Fruit fly (Drosophila melanogaster): Measurements from ENCODE around the gene CG14907.

Gene CG14907

DNA sequence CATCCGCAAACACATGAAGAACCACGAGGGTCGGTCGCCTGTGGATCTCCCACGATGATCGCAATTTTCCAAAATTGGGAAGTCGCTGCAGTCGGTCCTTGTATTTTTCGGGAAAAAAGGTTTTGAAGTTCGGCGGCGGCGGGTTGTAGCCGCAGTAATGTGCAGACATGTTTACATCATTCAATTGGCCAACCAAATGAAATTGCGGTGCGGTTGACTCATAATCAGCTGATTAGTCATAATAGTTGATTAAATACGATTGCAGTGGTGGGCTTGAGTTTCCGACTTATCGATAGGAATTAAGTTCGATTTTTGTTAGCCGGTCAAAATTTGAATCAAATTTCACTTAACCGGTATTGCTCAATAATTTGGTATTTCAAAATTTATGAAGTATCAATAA lies at the start of gene CG14907:
CG14907 (minus strand) TSS at position 229 of the 400 bp plus-strand sequence.
- peak; percentile 37 for TF ChIP-seq CG17801 (GFP tag; optimal IDR thresholded peaks at IDR 0.05; ENCODE audit: partially characterized antibody)

DNA sequence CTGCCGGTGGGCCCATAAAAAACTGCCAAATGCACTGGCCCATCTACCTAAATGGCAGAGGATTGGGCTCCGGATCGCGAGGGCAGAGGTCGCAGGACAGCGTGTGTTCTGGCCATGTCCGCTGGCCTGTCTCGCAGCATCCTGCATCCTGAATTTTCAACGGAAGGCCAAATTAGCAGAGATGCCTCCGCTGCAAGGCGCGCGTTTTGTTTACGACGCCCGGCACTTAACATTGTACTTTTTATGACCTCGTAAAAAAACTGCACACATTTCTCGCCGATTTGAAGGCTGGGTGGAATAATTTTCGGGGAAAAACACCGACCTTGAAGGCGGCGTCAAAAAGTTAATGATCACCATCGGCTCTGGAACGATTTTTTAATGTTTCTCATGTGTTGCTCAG lies 48.8 kb upstream of the CG14907 start:
- TF ChIP-seq CG17801 (GFP tag; optimal IDR thresholded peaks at IDR 0.05; ENCODE audit: partially characterized antibody) = no peak

DNA sequence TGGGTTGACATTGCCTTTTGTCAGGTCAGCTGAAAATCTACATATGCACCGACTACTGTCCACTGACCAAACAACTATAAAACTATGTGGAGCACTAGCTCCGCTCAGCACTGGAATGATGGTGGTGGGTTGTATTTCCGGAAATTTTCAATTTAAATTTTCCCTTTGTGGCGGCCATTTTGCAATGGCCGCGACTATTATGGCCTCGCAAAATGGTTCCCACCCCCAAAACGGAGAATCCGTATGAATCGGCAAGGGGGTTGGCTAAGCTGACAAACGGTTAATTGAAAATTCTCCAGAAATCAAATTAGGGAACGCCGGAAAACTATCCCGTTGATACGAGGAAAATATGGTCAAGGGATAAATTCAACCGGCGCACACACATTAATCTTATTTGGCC lies 30.8 kb upstream of the CG14907 start:
- no peak for TF ChIP-seq CG17801 (GFP tag; optimal IDR thresholded peaks at IDR 0.05; ENCODE audit: partially characterized antibody)

DNA sequence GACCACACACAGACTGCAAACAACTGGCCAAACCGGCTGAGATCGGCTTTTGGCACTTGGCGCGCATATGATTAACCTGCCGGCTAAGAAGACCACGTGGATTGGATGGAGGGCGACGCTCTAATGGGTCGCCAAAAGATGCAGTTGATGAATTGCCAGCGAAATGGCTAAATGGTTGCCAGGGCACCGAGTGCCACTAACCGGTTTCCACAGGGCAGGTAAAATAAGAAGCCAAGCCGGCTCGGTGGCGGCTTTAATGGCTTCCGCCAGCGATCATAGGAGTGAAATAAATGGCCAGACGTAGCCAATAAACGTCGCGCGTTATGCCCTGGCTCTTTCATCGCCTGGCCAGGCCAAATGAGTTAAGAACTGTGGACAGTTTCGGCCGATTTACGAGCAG lies 25.8 kb upstream of the CG14907 start:
- TF ChIP-seq CG17801 (GFP tag; optimal IDR thresholded peaks at IDR 0.05; ENCODE audit: partially characterized antibody) = no peak

DNA sequence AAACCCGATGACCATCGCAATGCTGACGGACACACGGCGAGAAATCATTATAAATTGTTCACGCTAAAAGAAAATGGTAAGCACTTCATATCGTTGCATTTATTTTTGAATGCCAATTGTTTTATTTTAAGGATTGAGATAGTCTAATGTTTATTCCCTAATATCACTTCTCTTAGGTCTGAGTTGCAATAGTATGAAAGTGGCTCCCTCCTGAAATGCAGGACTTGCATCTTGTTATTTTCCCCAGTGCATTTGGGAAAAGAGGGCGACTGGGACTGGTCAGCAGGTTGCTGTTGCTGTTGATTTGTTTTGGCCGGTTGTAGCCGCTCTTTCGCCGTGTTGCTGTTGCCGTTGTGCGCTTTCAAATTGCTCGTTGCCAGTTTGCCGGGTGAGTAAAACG lies 24.4 kb upstream of the CG14907 start:
- no peak for TF ChIP-seq CG17801 (GFP tag; optimal IDR thresholded peaks at IDR 0.05; ENCODE audit: partially characterized antibody)

DNA sequence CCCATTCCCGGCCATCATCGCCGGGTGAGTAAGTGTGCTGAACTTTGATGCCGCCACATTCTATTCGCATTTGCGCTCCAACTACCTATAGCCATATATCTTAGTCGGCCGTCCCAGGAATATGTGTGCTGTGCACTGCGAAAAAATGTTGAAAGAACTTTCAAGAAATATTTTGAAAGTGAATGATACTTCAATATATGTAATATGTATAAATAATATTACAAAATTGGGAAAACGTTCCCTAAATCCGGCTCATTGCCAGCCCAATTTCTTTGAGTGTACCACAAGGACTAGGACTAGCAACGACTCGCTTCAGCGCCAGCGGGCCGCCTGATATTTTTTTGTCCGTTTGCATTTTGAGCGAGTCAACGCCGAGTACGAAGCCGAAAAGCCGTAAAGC lies 21.1 kb upstream of the CG14907 start:
- no peak for TF ChIP-seq CG17801 (GFP tag; optimal IDR thresholded peaks at IDR 0.05; ENCODE audit: partially characterized antibody)

DNA sequence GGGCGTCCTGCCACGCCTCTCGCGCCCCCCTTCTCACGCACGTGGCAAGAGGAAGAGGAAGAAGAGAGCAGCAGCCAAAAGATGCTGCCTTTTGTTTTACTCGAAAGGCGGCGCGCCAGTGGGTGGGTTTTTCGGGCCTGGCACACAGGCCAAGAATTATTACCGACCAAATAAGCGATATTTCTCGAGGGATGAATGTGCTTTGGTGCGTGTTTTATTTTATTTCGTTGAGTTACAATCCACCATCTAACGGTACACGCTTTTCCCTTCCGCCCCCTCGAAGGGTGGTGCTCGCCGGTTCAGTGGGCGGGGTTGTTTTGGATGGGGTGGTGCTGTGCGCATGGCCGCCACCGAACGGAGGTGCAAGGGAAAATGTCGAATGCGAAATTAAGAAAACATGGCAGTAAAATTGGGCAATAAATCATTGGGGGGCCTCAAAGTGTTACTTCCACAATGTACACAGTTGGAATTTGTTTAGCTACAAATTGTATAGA lies 20.1 kb upstream of the CG14907 start:
- TF ChIP-seq CG17801 (GFP tag; optimal IDR thresholded peaks at IDR 0.05; ENCODE audit: partially characterized antibody) = no peak

DNA sequence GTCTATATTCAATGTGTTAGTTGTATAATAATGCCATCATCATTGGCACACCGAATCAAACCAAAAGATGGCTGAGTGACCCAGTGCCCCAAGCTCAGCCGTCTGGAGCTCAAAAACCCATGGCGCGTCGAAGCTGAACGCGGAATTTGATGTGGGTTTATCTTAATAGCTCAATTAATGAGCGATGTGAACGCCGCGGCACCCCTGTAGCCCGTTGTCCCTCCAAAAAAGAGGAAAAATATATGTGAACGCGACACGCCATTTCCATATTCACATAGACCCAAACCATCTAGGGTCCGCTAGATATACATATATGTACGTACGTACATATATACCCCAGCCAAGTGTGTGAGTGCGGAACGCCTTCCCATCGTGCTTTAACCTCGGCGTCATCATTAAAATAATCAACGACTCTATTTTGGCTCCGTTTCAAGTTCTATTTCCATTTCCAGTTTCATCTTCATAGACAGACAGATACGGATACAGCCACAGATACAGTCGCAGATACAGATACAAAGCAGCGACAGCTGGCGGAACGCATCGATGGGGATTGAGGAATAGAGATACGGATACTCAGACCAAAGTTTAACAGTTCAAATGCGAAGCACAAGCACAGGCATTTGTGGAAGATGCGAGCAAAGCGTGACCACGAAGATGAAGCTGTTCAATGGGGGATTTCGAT lies 12.2 kb upstream of the CG14907 start:
- TF ChIP-seq CG17801 (GFP tag; optimal IDR thresholded peaks at IDR 0.05; ENCODE audit: partially characterized antibody) = no peak

DNA sequence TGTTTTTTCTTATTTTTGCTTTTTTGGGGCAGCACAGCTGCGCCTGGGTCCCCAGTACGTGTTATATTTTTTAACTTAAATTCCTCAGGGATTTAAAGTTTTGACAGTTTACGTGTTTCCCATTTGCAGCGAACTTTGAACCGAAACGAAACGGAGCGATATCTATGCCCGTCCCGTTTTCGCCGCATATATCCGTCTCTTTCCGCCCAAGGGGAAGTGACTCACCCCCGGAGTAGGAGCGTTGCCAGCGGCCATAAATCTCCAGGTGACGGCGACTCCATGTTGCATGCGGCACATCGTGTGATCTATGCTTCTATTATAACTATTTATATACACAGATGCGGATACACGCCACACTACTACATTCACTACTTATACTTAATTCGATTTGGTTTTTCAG lies 9.6 kb upstream of the CG14907 start:
- TF ChIP-seq CG17801 (GFP tag; optimal IDR thresholded peaks at IDR 0.05; ENCODE audit: partially characterized antibody) = no peak

DNA sequence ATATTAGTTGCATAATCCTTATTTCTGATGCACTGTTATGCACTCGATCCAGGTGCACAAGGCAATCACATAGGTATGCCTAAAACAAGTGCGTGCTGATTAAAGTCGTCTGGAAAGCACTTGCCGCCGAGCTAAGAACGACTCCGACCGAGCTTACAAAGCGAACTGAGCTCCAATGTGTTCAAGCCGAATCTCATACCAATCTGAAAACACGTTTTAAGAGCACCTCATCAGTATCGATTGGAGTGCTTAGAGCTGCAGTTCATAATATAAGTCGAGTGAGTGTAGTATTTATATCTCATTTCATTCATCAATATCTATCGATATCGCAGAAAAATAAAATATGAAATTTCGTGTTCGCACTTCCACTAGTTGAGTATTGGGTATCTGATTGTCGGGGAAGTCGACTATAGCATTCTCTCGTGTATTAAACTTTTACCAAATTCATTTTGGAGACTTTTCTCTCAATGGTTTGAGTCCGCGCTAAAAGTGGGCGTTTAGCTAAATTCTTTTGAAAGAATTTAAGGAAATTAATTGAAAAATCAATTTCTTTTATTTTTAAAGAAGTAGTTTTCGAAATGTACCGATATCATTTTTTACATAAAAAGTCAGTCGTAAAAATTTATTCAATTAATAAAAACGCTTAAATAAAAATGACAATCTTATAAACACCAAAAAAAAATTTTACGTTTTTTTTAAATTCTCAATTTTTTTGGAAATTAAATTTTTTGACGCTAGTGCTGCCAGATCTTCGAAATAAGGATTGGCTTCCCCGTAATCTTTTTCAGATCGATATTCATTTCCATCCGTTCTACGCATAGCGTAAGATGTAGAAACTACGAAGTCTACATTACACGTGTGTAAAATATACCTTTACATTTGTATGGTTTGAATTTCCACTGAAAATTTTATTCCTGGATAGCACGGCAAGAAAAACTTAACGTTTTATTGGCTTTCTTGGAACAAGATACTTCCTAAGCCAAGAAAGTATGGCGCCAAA lies 3.7 kb upstream of the CG14907 start, which contains the start of gene modSP:
modSP (minus strand) TSS at position 169 of the 1,000 bp plus-strand sequence.
- no peak for TF ChIP-seq CG17801 (GFP tag; optimal IDR thresholded peaks at IDR 0.05; ENCODE audit: partially characterized antibody)

DNA sequence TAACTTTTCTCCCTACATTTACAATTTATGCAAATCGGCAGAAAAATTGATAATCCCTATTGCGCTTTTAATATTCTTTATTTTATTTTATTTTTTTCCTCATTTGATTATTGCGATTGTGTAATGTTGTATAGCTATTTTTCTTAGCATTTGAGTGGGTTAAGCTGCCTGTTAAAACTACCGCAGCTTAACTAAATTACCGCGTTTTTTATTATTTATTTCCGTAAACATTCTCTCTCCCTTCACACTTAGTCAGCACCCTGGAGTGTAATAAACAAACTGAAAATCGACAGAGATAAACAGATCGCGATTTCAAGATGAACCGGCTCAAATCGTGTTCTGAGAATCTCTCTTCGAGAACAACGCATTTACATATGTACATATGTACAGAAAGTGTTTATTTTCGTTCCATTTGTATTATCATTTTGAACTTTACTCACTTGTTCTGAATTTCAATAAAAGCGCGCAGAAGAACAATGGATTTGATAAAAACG lies 2.9 kb upstream of the CG14907 start:
- no peak for TF ChIP-seq CG17801 (GFP tag; optimal IDR thresholded peaks at IDR 0.05; ENCODE audit: partially characterized antibody)

DNA sequence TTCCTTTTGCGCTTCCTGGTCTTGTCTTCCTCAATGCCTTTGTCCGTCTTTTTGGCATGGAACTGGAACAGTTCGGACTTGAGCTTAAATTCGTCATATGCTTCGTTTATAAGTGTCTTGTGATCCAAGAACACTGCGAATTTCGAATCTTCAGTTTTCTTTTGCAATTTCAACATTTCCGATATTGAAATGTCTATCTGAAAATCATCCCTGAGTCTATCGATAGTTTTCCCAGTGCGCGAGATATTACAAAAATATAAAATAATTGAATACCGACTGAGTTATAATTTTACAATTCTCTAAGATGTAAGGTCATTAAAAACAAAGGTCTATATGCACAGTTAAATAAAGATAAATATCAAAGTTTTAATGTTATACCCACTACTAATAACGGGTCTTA lies 1.2 kb downstream of the CG14907 start, which contains the start of gene Mettl4:
Mettl4 (minus strand) TSS at position 208 of the 400 bp plus-strand sequence.
- TF ChIP-seq CG17801 (GFP tag; optimal IDR thresholded peaks at IDR 0.05; ENCODE audit: partially characterized antibody) = no peak

DNA sequence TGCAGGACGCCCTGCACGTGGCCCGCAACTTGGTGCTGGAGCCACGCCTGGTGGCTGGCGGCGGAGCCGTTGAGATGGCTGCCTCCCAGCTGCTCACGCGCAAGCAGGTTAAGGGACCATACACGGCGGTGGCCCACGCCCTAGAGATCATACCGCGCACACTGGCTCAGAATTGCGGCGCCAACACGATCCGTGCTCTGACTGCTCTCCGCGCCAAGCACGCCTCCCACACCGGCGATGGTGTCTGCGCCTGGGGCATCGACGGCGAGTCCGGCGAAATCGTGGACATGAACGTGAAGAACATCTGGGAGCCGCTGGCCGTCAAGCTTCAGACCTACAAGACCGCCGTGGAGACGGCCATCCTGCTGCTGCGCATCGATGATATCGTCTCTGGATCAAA lies 2.8 kb downstream of the CG14907 start:
- no peak for TF ChIP-seq CG17801 (GFP tag; optimal IDR thresholded peaks at IDR 0.05; ENCODE audit: partially characterized antibody)

DNA sequence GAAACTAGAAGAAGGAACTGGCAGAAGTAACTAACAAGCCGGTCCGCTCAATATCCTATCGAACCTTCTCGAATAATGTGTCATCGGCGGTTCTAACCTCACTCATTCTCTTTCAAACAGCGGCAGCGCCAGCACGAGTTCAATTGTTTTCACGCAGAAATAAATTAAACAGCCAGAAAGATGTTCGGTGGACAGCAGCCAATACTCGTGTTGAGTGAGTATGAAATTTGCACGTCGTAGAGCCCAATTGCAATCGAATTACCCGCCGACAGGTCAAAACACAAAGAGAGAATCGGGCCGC lies 4.5 kb downstream of the CG14907 start:
- TF ChIP-seq CG17801 (GFP tag; optimal IDR thresholded peaks at IDR 0.05; ENCODE audit: partially characterized antibody) = peak; percentile 16

DNA sequence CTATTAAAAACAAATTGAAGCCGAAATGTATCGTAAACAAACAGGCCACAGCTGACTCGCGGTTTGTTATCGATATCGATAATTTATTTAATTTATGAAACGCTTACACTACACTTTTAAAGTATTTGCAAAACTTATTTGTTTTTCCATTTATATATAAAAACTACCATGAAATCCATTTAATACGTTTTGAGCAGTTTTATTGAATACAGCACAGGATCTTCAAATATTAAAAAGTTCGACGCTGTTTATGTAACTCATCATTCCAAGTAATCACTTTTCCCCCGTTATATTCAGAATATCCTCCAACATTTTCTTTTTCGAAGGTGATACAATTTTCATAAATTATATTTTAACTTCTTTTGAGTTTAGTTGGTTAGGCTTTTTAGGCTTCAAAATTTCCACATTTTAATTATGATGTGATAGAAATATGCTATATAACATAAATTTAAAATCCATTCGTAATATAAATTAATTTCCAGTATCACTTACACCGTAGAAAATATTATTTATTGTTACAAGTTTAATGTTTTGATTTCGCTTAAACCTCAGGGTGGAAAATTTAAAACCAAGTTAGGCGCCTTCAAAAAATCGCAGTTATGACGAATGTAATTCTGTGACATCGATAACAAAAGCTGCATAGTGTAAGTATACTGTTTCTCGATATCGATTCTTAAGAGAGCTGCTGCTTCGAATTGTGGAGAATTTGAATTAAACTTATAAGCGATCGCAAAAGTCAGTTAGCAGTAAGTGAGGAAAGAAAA lies 5.0 kb downstream of the CG14907 start, which contains the start of the genes CG10324 and CCT3:
CG10324 (minus strand) TSS at position 53 of the 764 bp plus-strand sequence.
CCT3 (plus strand) TSS at position 654 of the 764 bp plus-strand sequence.
- peak; percentile 51 for TF ChIP-seq CG17801 (GFP tag; optimal IDR thresholded peaks at IDR 0.05; ENCODE audit: partially characterized antibody)

All from ovary, adult (tissue).